Worm (Caenorhabditis elegans) whole organism, L1 larva: ENCODE data around the gene ced-13.

Experiments
- nhr-28 ChIP-seq: fragments of 150-350 bp; optimal IDR thresholded peaks from 2 replicates; lab custom pipeline; 2014; ENCODE audit warnings: missing biosample characterization, missing genetic modification characterization
- snpc-4 ChIP-seq: fragments of 150-350 bp; optimal IDR thresholded peaks from 2 replicates; lab custom pipeline; 2014; ENCODE audit warnings: missing biosample characterization, missing genetic modification characterization

DNA sequence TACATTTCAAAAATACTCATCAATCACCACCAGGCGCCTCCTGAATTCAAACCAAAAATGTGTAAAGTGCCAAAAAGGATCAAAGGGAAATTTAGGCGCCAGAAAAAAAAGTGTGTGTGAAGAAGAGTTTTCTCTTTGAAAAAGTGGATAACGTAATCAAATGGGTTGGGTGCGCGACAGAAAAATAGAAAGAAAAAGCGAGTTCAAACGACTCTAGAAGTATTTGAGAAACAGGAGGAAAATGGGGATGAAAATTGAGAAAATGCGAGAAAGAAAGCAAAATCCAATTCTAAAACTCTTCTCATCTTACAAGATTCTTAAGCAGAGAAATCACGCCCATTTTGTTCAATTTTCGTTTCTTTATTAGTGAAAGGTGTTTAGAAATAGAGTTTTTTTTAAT is 9.0 kb upstream of the ced-13 start:
- no peak for TF ChIP-seq snpc-4 (tag; lab: Kevin White, UChicago)
- TF ChIP-seq nhr-28: no peak
